Fruit fly (Drosophila melanogaster) whole organism, embryonic: ENCODE data around the gene ND-39.

Experiments
- Abd-B ChIP-seq: fragments of 200-800 bp; sonication (Bioruptor generic); optimal IDR thresholded peaks from 2 replicates; lab custom pipeline; 2018; ENCODE audit warnings: missing biosample characterization, mild to moderate bottlenecking, missing genetic modification characterization, moderate library complexity
- Aef1 ChIP-seq: fragments of 200-800 bp; sonication (Bioruptor generic); IDR thresholded peaks from 3 replicates; pipeline ENCODE4 v1.3.6; 2022; ENCODE audit warnings: missing biosample characterization, missing genetic modification characterization
- CG10147 ChIP-seq: fragments of 200-800 bp; sonication (Bioruptor generic); optimal IDR thresholded peaks from 2 replicates; lab custom pipeline; 2019; ENCODE audit warnings: missing biosample characterization, mild to moderate bottlenecking, missing genetic modification characterization, moderate library complexity
- CG10209 ChIP-seq: fragments of 200-800 bp; sonication (Bioruptor generic); optimal IDR thresholded peaks from 3 replicates; lab custom pipeline; 2017; ENCODE audit warnings: missing biosample characterization, mild to moderate bottlenecking, missing genetic modification characterization, missing genetic modification reagents
- CG12391 ChIP-seq: fragments of 200-800 bp; sonication (Bioruptor generic); optimal IDR thresholded peaks from 3 replicates; lab custom pipeline; 2018; ENCODE audit warnings: missing biosample characterization, mild to moderate bottlenecking, missing genetic modification characterization, moderate library complexity
- CG12744 ChIP-seq: fragments of 200-800 bp; sonication (Bioruptor generic); optimal IDR thresholded peaks from 2 replicates; lab custom pipeline; 2016; ENCODE audit warnings: missing biosample characterization, missing genetic modification characterization
- CG12769 ChIP-seq: fragments of 200-800 bp; sonication (Bioruptor generic); optimal IDR thresholded peaks from 2 replicates; lab custom pipeline; 2019; ENCODE audit warnings: missing biosample characterization, mild to moderate bottlenecking, missing genetic modification characterization, moderate library complexity
- CG13424 ChIP-seq: fragments of 200-800 bp; sonication (Bioruptor generic); optimal IDR thresholded peaks from 2 replicates; lab custom pipeline; 2019; ENCODE audit warnings: missing biosample characterization, mild to moderate bottlenecking, missing genetic modification characterization, moderate library complexity
- CG1602 ChIP-seq: fragments of 200-800 bp; sonication (Bioruptor generic); optimal IDR thresholded peaks from 3 replicates; lab custom pipeline; 2016; ENCODE audit warnings: missing biosample characterization, missing genetic modification characterization
- CG17802 ChIP-seq: fragments of 200-800 bp; sonication (Bioruptor generic); optimal IDR thresholded peaks from 2 replicates; lab custom pipeline; 2018; ENCODE audit warnings: missing biosample characterization, mild to moderate bottlenecking, missing genetic modification characterization, moderate library complexity
- CG17829 ChIP-seq: fragments of 200-800 bp; optimal IDR thresholded peaks from 2 replicates; lab custom pipeline; 2019; ENCODE audit warnings: missing biosample characterization, mild to moderate bottlenecking, missing genetic modification characterization, moderate library complexity
- CG18262 ChIP-seq: fragments of 200-800 bp; optimal IDR thresholded peaks from 3 replicates; lab custom pipeline; 2019; ENCODE audit warnings: missing biosample characterization, mild to moderate bottlenecking, missing genetic modification characterization, moderate library complexity
- CG30403 ChIP-seq: fragments of 200-800 bp; sonication (Bioruptor generic); optimal IDR thresholded peaks from 3 replicates; lab custom pipeline; 2016; ENCODE audit warnings: missing biosample characterization, missing genetic modification characterization
- CG3281 ChIP-seq: fragments of 200-800 bp; sonication (Bioruptor generic); optimal IDR thresholded peaks from 3 replicates; lab custom pipeline; 2017; ENCODE audit warnings: missing biosample characterization, mild to moderate bottlenecking, missing genetic modification characterization
- CG5245 ChIP-seq: fragments of 200-800 bp; sonication (Bioruptor generic); optimal IDR thresholded peaks from 3 replicates; lab custom pipeline; 2016; ENCODE audit warnings: missing biosample characterization, missing genetic modification characterization
- CG6689 ChIP-seq: fragments of 200-800 bp; sonication (Bioruptor generic); IDR thresholded peaks from 2 replicates; pipeline ENCODE4 v1.3.6; 2022; ENCODE audit warnings: missing biosample characterization, missing genetic modification characterization
- CG7839 ChIP-seq: fragments of 200-800 bp; sonication (Bioruptor generic); optimal IDR thresholded peaks from 3 replicates; lab custom pipeline; 2018; ENCODE audit warnings: missing biosample characterization, mild to moderate bottlenecking, missing genetic modification characterization, moderate library complexity
- CG8359 ChIP-seq: fragments of 200-800 bp; sonication (Bioruptor generic); optimal IDR thresholded peaks from 2 replicates; lab custom pipeline; 2017; ENCODE audit warnings: missing biosample characterization, mild to moderate bottlenecking, missing genetic modification characterization, borderline replicate concordance
- CG9727 ChIP-seq: fragments of 200-800 bp; sonication (Bioruptor generic); optimal IDR thresholded peaks from 3 replicates; lab custom pipeline; 2017; ENCODE audit warnings: missing biosample characterization, mild to moderate bottlenecking, missing genetic modification characterization
- CG9876 ChIP-seq: fragments of 200-800 bp; sonication (Bioruptor generic); optimal IDR thresholded peaks from 2 replicates; lab custom pipeline; 2016; ENCODE audit warnings: missing biosample characterization, missing genetic modification characterization
- CG9932 ChIP-seq: fragments of 200-800 bp; sonication (Bioruptor generic); IDR thresholded peaks from 2 replicates; pipeline ENCODE4 v1.3.6; 2022; ENCODE audit warnings: missing biosample characterization, missing genetic modification characterization
- Chrac-16 ChIP-seq: fragments of 200-800 bp; sonication (Bioruptor generic); optimal IDR thresholded peaks from 3 replicates; lab custom pipeline; 2016; ENCODE audit warnings: missing biosample characterization, missing genetic modification characterization
- Dbx ChIP-seq: fragments of 200-800 bp; sonication (Bioruptor generic); IDR thresholded peaks from 3 replicates; pipeline ENCODE4 v1.3.6; 2022; ENCODE audit warnings: missing biosample characterization, missing genetic modification characterization
- Dp ChIP-seq: fragments of 200-800 bp; sonication (Bioruptor generic); optimal IDR thresholded peaks from 2 replicates; lab custom pipeline; 2018; ENCODE audit warnings: missing biosample characterization, mild to moderate bottlenecking, missing genetic modification characterization, moderate library complexity
- Fer3 ChIP-seq: fragments of 200-800 bp; sonication (Bioruptor generic); optimal IDR thresholded peaks from 2 replicates; lab custom pipeline; 2018; ENCODE audit warnings: missing biosample characterization, mild to moderate bottlenecking, missing genetic modification characterization, moderate library complexity
- Hand ChIP-seq: fragments of 200-800 bp; sonication (Bioruptor generic); optimal IDR thresholded peaks from 2 replicates; lab custom pipeline; 2017; ENCODE audit warnings: mild to moderate bottlenecking, missing biosample characterization, missing genetic modification reagents, missing genetic modification characterization
- Hr78 ChIP-seq, 2 experiments: fragments of 200-800 bp in 1 of 2; fragments of >200 bp in 1 of 2; sonication (Bioruptor generic) in 1 of 2; optimal IDR thresholded peaks; 2 replicates each; lab custom pipeline; 2017 to 2019; ENCODE audit warnings: missing biosample characterization in 2 of 2, missing genetic modification characterization in 2 of 2, mild to moderate bottlenecking in 1 of 2, moderate library complexity in 1 of 2
- Hsf ChIP-seq: fragments of 200-800 bp; sonication (Bioruptor generic); optimal IDR thresholded peaks from 3 replicates; lab custom pipeline; 2016; ENCODE audit warnings: missing biosample characterization, missing genetic modification characterization
- Mrtf ChIP-seq: fragments of 200-800 bp; sonication (Bioruptor generic); IDR thresholded peaks from 3 replicates; pipeline ENCODE4 v1.3.6; 2022; ENCODE audit warnings: missing biosample characterization, missing genetic modification characterization
- Myb ChIP-seq: fragments of 200-800 bp; sonication (Bioruptor generic); optimal IDR thresholded peaks from 2 replicates; lab custom pipeline; 2016; ENCODE audit warnings: missing biosample characterization, missing genetic modification characterization
- Pdp1 ChIP-seq, 2 experiments: fragments of 200-800 bp; sonication (Bioruptor generic); optimal IDR thresholded peaks; 3 replicates each; lab custom pipeline; 2016; ENCODE audit warnings: missing biosample characterization in 2 of 2, missing genetic modification characterization in 2 of 2, mild to moderate bottlenecking in 1 of 2, moderate library complexity in 1 of 2
- Ssrp ChIP-seq: fragments of 200-800 bp; sonication (Bioruptor generic); optimal IDR thresholded peaks from 2 replicates; lab custom pipeline; 2018; ENCODE audit warnings: missing biosample characterization, mild to moderate bottlenecking, missing genetic modification characterization, moderate library complexity
- Vsx1 ChIP-seq: fragments of 200-800 bp; sonication (Bioruptor generic); optimal IDR thresholded peaks from 2 replicates; lab custom pipeline; 2017; ENCODE audit warnings: missing biosample characterization, mild to moderate bottlenecking, missing genetic modification characterization, missing genetic modification reagents
- ab ChIP-seq: fragments of 200-800 bp; sonication (Bioruptor generic); optimal IDR thresholded peaks from 2 replicates; lab custom pipeline; 2016; ENCODE audit warnings: missing biosample characterization, missing genetic modification characterization
- dimm ChIP-seq: fragments of 200-800 bp; sonication (Bioruptor generic); IDR thresholded peaks from 2 replicates; pipeline ENCODE4 v1.3.6; 2022; ENCODE audit warnings: missing biosample characterization, missing genetic modification characterization
- gcm ChIP-seq: fragments of 200-800 bp; sonication (Bioruptor generic); optimal IDR thresholded peaks from 2 replicates; lab custom pipeline; 2019; ENCODE audit warnings: missing biosample characterization, mild to moderate bottlenecking, missing genetic modification characterization, moderate library complexity
- gsb-n ChIP-seq: fragments of 200-800 bp; sonication (Bioruptor generic); optimal IDR thresholded peaks from 3 replicates; lab custom pipeline; 2018; ENCODE audit warnings: missing biosample characterization, mild to moderate bottlenecking, missing genetic modification characterization
- luna ChIP-seq: fragments of 200-800 bp; sonication (Bioruptor generic); optimal IDR thresholded peaks from 2 replicates; lab custom pipeline; 2016; ENCODE audit warnings: missing biosample characterization, missing genetic modification characterization
- mam ChIP-seq: fragments of 200-800 bp; sonication (Bioruptor generic); optimal IDR thresholded peaks from 3 replicates; lab custom pipeline; 2016; ENCODE audit warnings: missing biosample characterization, missing genetic modification characterization
- nmo ChIP-seq: fragments of 200-800 bp; sonication (Bioruptor generic); optimal IDR thresholded peaks from 2 replicates; lab custom pipeline; 2018; ENCODE audit warnings: missing biosample characterization, mild to moderate bottlenecking, missing genetic modification characterization, moderate library complexity
- odd ChIP-seq: fragments of 200-800 bp; sonication (Bioruptor generic); optimal IDR thresholded peaks from 2 replicates; lab custom pipeline; 2017; ENCODE audit warnings: missing biosample characterization, mild to moderate bottlenecking, missing genetic modification characterization
- pan ChIP-seq, 4 experiments: fragments of >200 bp in 3 of 4; fragments of 200-800 bp in 1 of 4; sonication (Bioruptor generic) in 1 of 4; optimal IDR thresholded peaks in 3 of 4; IDR thresholded peaks in 1 of 4; 2 replicates each; pipeline versions ENCODE4 v1.3.6 to Lab custom; 2017 to 2022; ENCODE audit warnings: missing biosample characterization in 2 of 4, missing genetic modification characterization in 2 of 4, mixed read lengths in 1 of 4
- phol ChIP-seq: fragments of 200-800 bp; sonication (Bioruptor generic); optimal IDR thresholded peaks from 3 replicates; lab custom pipeline; 2018; ENCODE audit warnings: missing biosample characterization, mild to moderate bottlenecking, missing genetic modification characterization, moderate library complexity
- pita ChIP-seq: fragments of 200-800 bp; sonication (Bioruptor generic); optimal IDR thresholded peaks from 2 replicates; lab custom pipeline; 2017; ENCODE audit warnings: missing biosample characterization, mild to moderate bottlenecking, missing genetic modification characterization
- row ChIP-seq: fragments of 200-800 bp; sonication (Bioruptor generic); IDR thresholded peaks from 3 replicates; pipeline ENCODE4 v1.3.6; 2022; ENCODE audit warnings: missing biosample characterization, missing genetic modification characterization
- stwl ChIP-seq: fragments of 200-800 bp; sonication (Bioruptor generic); optimal IDR thresholded peaks from 3 replicates; lab custom pipeline; 2018; ENCODE audit warnings: missing biosample characterization, mild to moderate bottlenecking, missing genetic modification characterization, moderate library complexity
- tio ChIP-seq: fragments of 200-800 bp; sonication (Bioruptor generic); optimal IDR thresholded peaks from 2 replicates; lab custom pipeline; 2017; ENCODE audit warnings: missing biosample characterization, missing genetic modification characterization, inconsistent platforms
- ttk ChIP-seq: fragments of 200-800 bp; sonication (Bioruptor generic); IDR thresholded peaks from 2 replicates; pipeline ENCODE4 v2.1.2; 2022; ENCODE audit warnings: missing biosample characterization, missing genetic modification characterization
- tx ChIP-seq: fragments of 200-800 bp; sonication (Bioruptor generic); optimal IDR thresholded peaks from 2 replicates; lab custom pipeline; 2016; ENCODE audit warnings: missing biosample characterization, missing genetic modification characterization
- usp ChIP-seq: fragments of >200 bp; optimal IDR thresholded peaks from 2 replicates; lab custom pipeline; 2017; ENCODE audit warnings: missing biosample characterization, missing genetic modification characterization

The ND-39 gene

dm6 chr3L:20494262-20494601 lies 2.4 kb downstream of the ND-39 start (continued):
- TF ChIP-seq Aef1 (GFP tag; lab: Robert Waterston, UW): no peak
- TF ChIP-seq Ssrp (tag; lab: Kevin White, UChicago): peak; percentile 4
- TF ChIP-seq CG12769 (tag; lab: Kevin White, UChicago): no peak
- no peak for TF ChIP-seq CG1602 (GFP tag; lab: Kevin White, UChicago)
- peak; percentile 12 for TF ChIP-seq stwl (tag; lab: Kevin White, UChicago)
- no peak for TF ChIP-seq ttk (GFP tag; lab: Robert Waterston, UW)
- TF ChIP-seq pita: no peak
- peak; percentile 35 for TF ChIP-seq CG10209 (GFP tag; lab: Kevin White, UChicago)
- peak; percentile 46 for TF ChIP-seq row (GFP tag; lab: Robert Waterston, UW)
- peak; percentile 21 for TF ChIP-seq Hand
- TF ChIP-seq odd (GFP tag; lab: Kevin White, UChicago): peak; percentile 13
- peak; percentile 24 for TF ChIP-seq tio (GFP tag; lab: Kevin White, UChicago)
- TF ChIP-seq phol (tag; lab: Kevin White, UChicago): peak; percentile 21
- no peak for TF ChIP-seq usp (GFP tag; lab: Kevin White, UChicago)
- no peak for TF ChIP-seq CG5245 (GFP tag; lab: Kevin White, UChicago)
- no peak for TF ChIP-seq CG9876 (GFP tag; lab: Kevin White, UChicago)
- no peak for TF ChIP-seq Vsx1 (GFP tag; lab: Kevin White, UChicago)
- TF ChIP-seq CG18262: peak; percentile 48
- no peak for TF ChIP-seq Hr78 (GFP tag; optimal IDR thresholded peaks at IDR 0.05; lab: Kevin White, UChicago)
- peak; percentile 3 for TF ChIP-seq CG13424
- no peak for TF ChIP-seq CG12744 (GFP tag; lab: Kevin White, UChicago)
- TF ChIP-seq CG9727 (GFP tag; lab: Kevin White, UChicago): peak; percentile 34
- TF ChIP-seq tx (GFP tag; lab: Kevin White, UChicago): no peak
- TF ChIP-seq dimm (GFP tag; lab: Robert Waterston, UW): no peak
- no peak for TF ChIP-seq Dp (GFP tag; lab: Kevin White, UChicago)
- 0 out of 2 replicates have a peak, but pooled peaks have one; percentile 24 for TF ChIP-seq CG6689 (GFP tag; lab: Robert Waterston, UW)
- peak; percentile 8; the same call in 1 of the 2 replicates for TF ChIP-seq CG9932 (GFP tag; lab: Robert Waterston, UW)
- no peak for TF ChIP-seq ab
- TF ChIP-seq luna: no peak
- no peak for TF ChIP-seq Myb (GFP tag; lab: Kevin White, UChicago)
- TF ChIP-seq gcm: no peak
- no peak for TF ChIP-seq Hsf
- TF ChIP-seq CG3281 (GFP tag; lab: Kevin White, UChicago): peak; percentile 62
- TF ChIP-seq CG30403 (GFP tag; lab: Kevin White, UChicago): peak; percentile 29
- TF ChIP-seq Dbx (GFP tag; lab: Robert Waterston, UW): no peak
- TF ChIP-seq gsb-n (tag; lab: Kevin White, UChicago): peak; percentile 30
- TF ChIP-seq CG10147 (GFP tag; lab: Kevin White, UChicago): peak; percentile 4
- TF ChIP-seq Abd-B (GFP tag; lab: Kevin White, UChicago): no peak
- no peak for TF ChIP-seq mam (GFP tag; lab: Kevin White, UChicago)
- peak; percentile 24 for TF ChIP-seq Fer3
- peak; percentile 29 for TF ChIP-seq CG12391 (tag; lab: Kevin White, UChicago)
- peak; percentile 16 for TF ChIP-seq CG17829 (tag; lab: Kevin White, UChicago)
- TF ChIP-seq Mrtf (GFP tag; lab: Robert Waterston, UW): no peak
- TF ChIP-seq Chrac-16 (GFP tag; lab: Kevin White, UChicago): no peak
- TF ChIP-seq CG8359: no peak
- peak; percentile 10 for TF ChIP-seq nmo (GFP tag; lab: Kevin White, UChicago)
- no peak for TF ChIP-seq CG17802 (tag; lab: Kevin White, UChicago)
- peak; percentile 52 for TF ChIP-seq CG7839 (tag; lab: Kevin White, UChicago)
- no peak for TF ChIP-seq pan (optimal IDR thresholded peaks at IDR 0.05; lab: Kevin White, UChicago)
- no peak for TF ChIP-seq pan (GFP tag; optimal IDR thresholded peaks at IDR 0.05 in 1 of 2, IDR thresholded peaks at IDR 0.05 in 1 of 2)
- TF ChIP-seq Pdp1 (GFP tag; optimal IDR thresholded peaks at IDR 0.05; lab: Kevin White, UChicago): peak in 1 of 2 experiments; percentile 2
